Worm (Caenorhabditis elegans) whole organism, late embryonic: ENCODE measurements around the gene ife-1.

ENCODE experiments used
- ceh-14 ChIP-seq: sonication (generic microtip); optimal IDR thresholded peaks from 2 replicates; lab custom pipeline; 2016; ENCODE audit warnings: missing genotype, missing genetic modification characterization, missing compliant biosample characterization
- ceh-24 ChIP-seq: sonication (generic microtip); optimal IDR thresholded peaks from 2 replicates; lab custom pipeline; 2016; ENCODE audit warnings: mild to moderate bottlenecking, missing genetic modification characterization, missing compliant biosample characterization
- dve-1 ChIP-seq: sonication (generic microtip); optimal IDR thresholded peaks from 2 replicates; lab custom pipeline; 2017; ENCODE audit warnings: antibody characterized with exemption, mild to moderate bottlenecking, missing genetic modification characterization, missing compliant biosample characterization
- hlh-30 ChIP-seq: sonication (generic microtip); optimal IDR thresholded peaks from 2 replicates; lab custom pipeline; 2017; ENCODE audit warnings: antibody characterized with exemption, missing genetic modification characterization, missing compliant biosample characterization; ENCODE audit not compliant: insufficient read depth
- hlh-6 ChIP-seq: sonication (generic microtip); optimal IDR thresholded peaks from 2 replicates; lab custom pipeline; 2016; ENCODE audit warnings: missing genotype, missing genetic modification characterization, missing compliant biosample characterization
- odd-2 ChIP-seq: sonication (generic microtip); optimal IDR thresholded peaks from 2 replicates; lab custom pipeline; 2017; ENCODE audit warnings: antibody characterized with exemption, mild to moderate bottlenecking, missing genetic modification characterization, missing compliant biosample characterization
- pax-1 ChIP-seq: fragments of 150-350 bp; optimal IDR thresholded peaks from 2 replicates; lab custom pipeline; 2014; ENCODE audit warnings: missing biosample characterization, missing genetic modification characterization
- pha-4 ChIP-seq: fragments of 150-350 bp; optimal IDR thresholded peaks from 2 replicates; lab custom pipeline; 2018; ENCODE audit warnings: missing biosample characterization, missing genetic modification reagents, missing genetic modification characterization
- sox-2 ChIP-seq: fragments of 200-800 bp; sonication (Bioruptor generic); IDR thresholded peaks from 2 replicates; pipeline ENCODE4 v1.3.6; 2022; ENCODE audit warnings: missing genetic modification reagents, missing genetic modification characterization, missing compliant biosample characterization

ce11 chrIII:13390789-13391188 lies 47.6 kb downstream of the ife-1 start:
- TF ChIP-seq sox-2 (GFP tag; lab: Robert Waterston, UW) (no peak), pha-4 (tag; lab: Kevin White, UChicago) (no peak), ceh-24 (tag; lab: Kevin White, UChicago) (no peak), odd-2 (tag; lab: Kevin White, UChicago) (no peak), ceh-14 (tag; lab: Kevin White, UChicago) (no peak), hlh-30 (tag; lab: Kevin White, UChicago) (no peak), hlh-6 (tag; lab: Kevin White, UChicago) (no peak), dve-1 (no peak), pax-1 (tag; lab: Kevin White, UChicago) (no peak)
